Worm (Caenorhabditis elegans): ENCODE results near the gene ubxn-2.
"Not testable (repeated sequence)": the region's sequence is repeated elsewhere in the genome, so short reads cannot be mapped to it uniquely, and the experiment has no call there.

ubxn-2 gene

ce11 chrIV:2747385-2748007 is 21.9 kb upstream of the ubxn-2 start:
- no peak for TF ChIP-seq zip-11 (GFP tag; IDR thresholded peaks at IDR 0.05)
- TF ChIP-seq mes-2 (tag; optimal IDR thresholded peaks at IDR 0.05; ENCODE audit: poor library complexity, severe bottlenecking), result no peak
- TF ChIP-seq mxl-2 (GFP tag; conservative IDR thresholded peaks at IDR 0.05), result no peak
- peak; percentile 54 for TF ChIP-seq aha-1 (tag)
- peak; percentile 35; the same call in 1 of the 2 replicates for TF ChIP-seq lin-38 (GFP tag; IDR thresholded peaks at IDR 0.05)
- no peak for TF ChIP-seq dmd-9 (GFP tag; IDR thresholded peaks at IDR 0.05)
- no peak for TF ChIP-seq zag-1 (tag; optimal IDR thresholded peaks at IDR 0.05)
- TF ChIP-seq dmd-6 (GFP tag; IDR thresholded peaks at IDR 0.05), result no peak

ce11 chrIV:2742470-2743044 is 16.9 kb upstream of the ubxn-2 start, which contains the start of gene nhr-277:
Gene nhr-277 (plus strand): TSS chrIV:2742994.
- TF ChIP-seq F44E2.7 (GFP tag; IDR thresholded peaks at IDR 0.05) (no peak), D1046.2 (GFP tag; IDR thresholded peaks at IDR 0.05) (no peak), unc-130 (GFP tag; optimal IDR thresholded peaks at IDR 0.05) (no peak), fkh-10 (GFP tag; optimal IDR thresholded peaks at IDR 0.05) (no peak), jun-1 (tag; optimal IDR thresholded peaks at IDR 0.05) (no peak), zfp-2 (tag; optimal IDR thresholded peaks at IDR 0.05) (no peak), madf-9 (GFP tag; conservative IDR thresholded peaks at IDR 0.05) (no peak), ceh-82 (tag; optimal IDR thresholded peaks at IDR 0.05) (no peak), ceh-44 (GFP tag; IDR thresholded peaks at IDR 0.05) (no peak), lin-13 (GFP tag; optimal IDR thresholded peaks at IDR 0.05) (no peak), mep-1 (tag; optimal IDR thresholded peaks at IDR 0.05) (no peak), Y105C5A.15 (GFP tag; IDR thresholded peaks at IDR 0.05) (no peak), ces-1 (GFP tag; optimal IDR thresholded peaks at IDR 0.05) (no peak)

- peak; percentile 99 for TF ChIP-seq dmd-8 (GFP tag; IDR thresholded peaks at IDR 0.05)
- TF ChIP-seq ZK337.2 (GFP tag; IDR thresholded peaks at IDR 0.05), result peak; percentile 87
- peak; percentile 84 for TF ChIP-seq Y48G9A.11 (GFP tag; IDR thresholded peaks at IDR 0.05)
- TF ChIP-seq snpc-1.2 (GFP tag; IDR thresholded peaks at IDR 0.05), result peak; percentile 84
- TF ChIP-seq D1046.2 (GFP tag; IDR thresholded peaks at IDR 0.05), result peak; percentile 92
- peak; percentile 81 for TF ChIP-seq mdt-29 (GFP tag; IDR thresholded peaks at IDR 0.05)
- TF ChIP-seq php-3 (GFP tag; IDR thresholded peaks at IDR 0.05), result peak; percentile 81
- TF ChIP-seq egl-43 (GFP tag; IDR thresholded peaks at IDR 0.05), result peak; percentile 97
- TF ChIP-seq ctbp-1 (GFP tag; IDR thresholded peaks at IDR 0.05), result peak; percentile 90
- TF ChIP-seq T26A8.4 (GFP tag; IDR thresholded peaks at IDR 0.05), result peak; percentile 78
- TF ChIP-seq madf-9 (GFP tag; conservative IDR thresholded peaks at IDR 0.05), result peak; percentile 90
- TF ChIP-seq Y75B8A.6 (GFP tag; IDR thresholded peaks at IDR 0.05), result peak; percentile 72; the same call in 1 of the 2 replicates
- TF ChIP-seq madf-5 (GFP tag; IDR thresholded peaks at IDR 0.05), result peak; percentile 90 to 93
- peak; percentile 94 for TF ChIP-seq pha-4 (GFP tag; IDR thresholded peaks at IDR 0.05)
- not testable (repeated sequence) for TF ChIP-seq pha-4 (tag; optimal IDR thresholded peaks at IDR 0.05)
- TF ChIP-seq mxl-2 (GFP tag; conservative IDR thresholded peaks at IDR 0.05), result peak; percentile 81
- peak; percentile 85 for TF ChIP-seq saeg-2 (GFP tag; IDR thresholded peaks at IDR 0.05)
- TF ChIP-seq daf-8 (GFP tag; IDR thresholded peaks at IDR 0.05), result peak; percentile 21; the same call in 1 of the 2 replicates
- TF ChIP-seq lin-1 (GFP tag; IDR thresholded peaks at IDR 0.05), result peak; percentile 89
- TF ChIP-seq tra-1 (GFP tag; IDR thresholded peaks at IDR 0.05), result peak; percentile 89
- peak; percentile 79 for TF ChIP-seq nhr-42 (GFP tag; IDR thresholded peaks at IDR 0.05)
- TF ChIP-seq ceh-44 (GFP tag; IDR thresholded peaks at IDR 0.05), result peak; percentile 88
- TF ChIP-seq Y105C5A.15 (GFP tag; IDR thresholded peaks at IDR 0.05), result peak; percentile 95
- peak; percentile 92 for TF ChIP-seq arid-1 (GFP tag; conservative IDR thresholded peaks at IDR 0.05)
- TF ChIP-seq dmd-6 (GFP tag; IDR thresholded peaks at IDR 0.05), result peak; percentile 65
- TF ChIP-seq zip-11 (GFP tag; IDR thresholded peaks at IDR 0.05), result peak; percentile 88; the same call in 1 of the 2 replicates
- peak; percentile 97 for TF ChIP-seq vab-7 (GFP tag; IDR thresholded peaks at IDR 0.05)
- peak; percentile 73; the same call in 1 of the 2 replicates for TF ChIP-seq ceh-20 (GFP tag; IDR thresholded peaks at IDR 0.05)
- TF ChIP-seq lin-38 (GFP tag; IDR thresholded peaks at IDR 0.05), result peak; percentile 85
- peak; percentile 79 for TF ChIP-seq lin-29 (GFP tag; IDR thresholded peaks at IDR 0.05)
- peak; percentile 88 for TF ChIP-seq hmg-1.1 (GFP tag; IDR thresholded peaks at IDR 0.05)
- TF ChIP-seq lim-7 (GFP tag; IDR thresholded peaks at IDR 0.05), result peak; percentile 99
- peak; percentile 98 for TF ChIP-seq F44E2.7 (GFP tag; IDR thresholded peaks at IDR 0.05)
Observed at ce11 chrIV:2740035-2740434, 14.4 kb upstream of the ubxn-2 start.
